Fruit fly (Drosophila melanogaster) whole organism, pupa: ENCODE results near the gene THADA.

ENCODE experiments used
- CG10348 ChIP-seq: fragments of 200-800 bp; sonication (Bioruptor generic); IDR thresholded peaks from 2 replicates; pipeline ENCODE4 v1.3.6; 2022; ENCODE audit warnings: missing biosample characterization, missing genetic modification characterization
- CG12605 ChIP-seq: fragments of 200-800 bp; sonication (Bioruptor generic); IDR thresholded peaks from 2 replicates; pipeline ENCODE4 v1.3.6; 2022; ENCODE audit warnings: missing biosample characterization, missing genetic modification characterization
- CG13204 ChIP-seq: fragments of 200-800 bp; sonication (Bioruptor generic); optimal IDR thresholded peaks from 2 replicates; lab custom pipeline; 2018; ENCODE audit warnings: missing biosample characterization, mild to moderate bottlenecking, missing genetic modification characterization, moderate library complexity
- CG14655 ChIP-seq: fragments of 200-800 bp; sonication (Bioruptor generic); optimal IDR thresholded peaks from 3 replicates; lab custom pipeline; 2017; ENCODE audit warnings: mild to moderate bottlenecking, missing biosample characterization, missing genetic modification reagents, missing genetic modification characterization
- CG15710 ChIP-seq: fragments of 200-800 bp; sonication (Bioruptor generic); optimal IDR thresholded peaks from 2 replicates; lab custom pipeline; 2018; ENCODE audit warnings: missing biosample characterization, mild to moderate bottlenecking, missing genetic modification characterization, moderate library complexity
- CG17806 ChIP-seq: fragments of 200-800 bp; sonication (Bioruptor generic); optimal IDR thresholded peaks from 2 replicates; lab custom pipeline; 2018; ENCODE audit warnings: missing biosample characterization, mild to moderate bottlenecking, missing genetic modification characterization, moderate library complexity
- CG32121 ChIP-seq: fragments of 200-800 bp; sonication (Bioruptor generic); IDR thresholded peaks from 2 replicates; pipeline ENCODE4 v1.3.6; 2022; ENCODE audit warnings: missing biosample characterization, missing genetic modification characterization
- CG8301 ChIP-seq: fragments of 200-800 bp; sonication (Bioruptor generic); optimal IDR thresholded peaks from 2 replicates; lab custom pipeline; 2018; ENCODE audit warnings: missing biosample characterization, mild to moderate bottlenecking, missing genetic modification characterization
- Ets98B ChIP-seq: fragments of 200-800 bp; sonication (Bioruptor generic); IDR thresholded peaks from 2 replicates; pipeline ENCODE4 v1.3.6; 2022; ENCODE audit warnings: missing biosample characterization, missing genetic modification characterization
- Pif1B ChIP-seq: fragments of 200-800 bp; sonication (Bioruptor generic); optimal IDR thresholded peaks from 3 replicates; lab custom pipeline; 2016; ENCODE audit warnings: missing biosample characterization, missing genetic modification characterization
- Snoo ChIP-seq: fragments of 200-800 bp; sonication (Bioruptor generic); optimal IDR thresholded peaks from 3 replicates; lab custom pipeline; 2017; ENCODE audit warnings: missing biosample characterization, mild to moderate bottlenecking, missing genetic modification characterization, inconsistent platforms
- gl ChIP-seq: fragments of 200-800 bp; sonication (Bioruptor generic); optimal IDR thresholded peaks from 2 replicates; lab custom pipeline; 2018; ENCODE audit warnings: missing biosample characterization, mild to moderate bottlenecking, missing genetic modification characterization
- rn ChIP-seq: fragments of 200-800 bp; sonication (Bioruptor generic); IDR thresholded peaks from 2 replicates; pipeline ENCODE4 v1.3.6; 2022; ENCODE audit warnings: missing biosample characterization, missing genetic modification characterization

DNA sequence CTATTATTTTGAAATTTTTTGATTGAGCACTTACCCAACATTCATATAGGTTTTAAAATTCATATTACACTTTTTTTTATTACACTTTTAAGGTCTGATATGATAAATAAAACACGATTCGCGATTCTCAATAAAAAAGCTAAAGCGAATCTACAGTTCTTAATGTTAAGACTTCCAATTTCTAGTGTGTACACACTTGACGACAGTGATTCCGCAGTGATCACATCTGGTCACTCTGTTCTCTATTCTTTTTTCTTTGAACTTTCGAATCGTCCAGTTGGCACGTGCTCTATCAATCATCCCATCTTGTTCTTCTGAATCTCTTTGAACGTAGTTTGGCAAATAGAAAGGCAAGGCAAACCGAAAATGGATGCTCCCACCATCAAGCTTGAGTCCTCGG is 49.6 kb downstream of the THADA start, which contains the start of gene SkpC:
- no peak for TF ChIP-seq gl (tag; lab: Kevin White, UChicago)
- TF ChIP-seq Ets98B = no peak
- TF ChIP-seq CG10348 (GFP tag; lab: Robert Waterston, UW) = no peak
- TF ChIP-seq Snoo (tag; lab: Kevin White, UChicago) = no peak
- no peak for TF ChIP-seq CG8301 (tag; lab: Kevin White, UChicago)
- no peak for TF ChIP-seq CG17806 (tag; lab: Kevin White, UChicago)
- TF ChIP-seq Pif1B = no peak
- no peak for TF ChIP-seq CG14655 (GFP tag; lab: Kevin White, UChicago)
- TF ChIP-seq CG15710 (tag; lab: Kevin White, UChicago) = no peak
- no peak for TF ChIP-seq CG13204 (GFP tag; lab: Kevin White, UChicago)
- no peak for TF ChIP-seq CG12605
- no peak for TF ChIP-seq CG32121 (GFP tag; lab: Robert Waterston, UW)
- no peak for TF ChIP-seq rn (GFP tag; lab: Robert Waterston, UW)
